Comparison of ENCODE assay signal across 2 worm cellular contexts in the genomic region with DNA sequence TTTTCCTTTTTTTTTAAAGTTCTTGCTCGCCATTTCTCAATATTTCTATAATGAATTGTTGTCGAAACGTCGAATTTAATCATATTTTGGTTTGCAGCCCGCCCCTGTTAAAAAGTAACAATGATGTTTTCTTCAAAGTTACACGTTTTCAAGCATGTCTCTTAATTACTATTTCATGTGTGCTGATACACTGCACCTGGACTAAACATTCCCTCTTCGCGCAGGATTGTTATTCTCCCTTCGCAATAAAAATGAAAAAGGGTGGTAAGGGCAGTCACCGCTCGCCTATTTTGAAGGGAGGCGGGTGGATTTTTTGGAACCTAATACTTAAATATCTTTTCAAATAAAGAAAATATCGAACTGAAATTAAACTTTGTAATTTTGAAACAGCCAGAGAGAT.
TF ChIP-seq lines count a peak whose summit lies in the region.

No protein-coding gene starts in this region.

TF ChIP-seq in whole organism, L1 larva, 84 proteins besides CTCF, POLR2A, EP300 and RAD21 (continued from another document and continues in another):
- TF ChIP-seq dsc-1 (tag; optimal IDR thresholded peaks at IDR 0.05; lab: Kevin White, UChicago) (peak; percentile 84), mep-1 (tag; optimal IDR thresholded peaks at IDR 0.05; lab: Kevin White, UChicago) (peak; percentile 54), tlp-1 (tag; optimal IDR thresholded peaks at IDR 0.05; lab: Kevin White, UChicago) (no peak), egl-13 (tag; optimal IDR thresholded peaks at IDR 0.05; lab: Kevin White, UChicago) (no peak), alr-1 (tag; optimal IDR thresholded peaks at IDR 0.05; lab: Kevin White, UChicago; ENCODE audit: borderline replicate concordance) (no peak), nhr-11 (tag; optimal IDR thresholded peaks at IDR 0.05; lab: Kevin White, UChicago) (no peak), unc-86 (tag; optimal IDR thresholded peaks at IDR 0.05; lab: Kevin White, UChicago) (peak; percentile 29), nhr-237 (tag; optimal IDR thresholded peaks at IDR 0.05; lab: Kevin White, UChicago) (no peak), nhr-90 (tag; optimal IDR thresholded peaks at IDR 0.05; lab: Kevin White, UChicago; ENCODE audit: poor library complexity) (peak; percentile 71), fkh-10 (GFP tag; optimal IDR thresholded peaks at IDR 0.05; lab: Kevin White, UChicago) (peak; percentile 19), hlh-17 (GFP tag; optimal IDR thresholded peaks at IDR 0.05; lab: Kevin White, UChicago; ENCODE audit: borderline replicate concordance) (no peak), mef-2 (tag; optimal IDR thresholded peaks at IDR 0.05; lab: Kevin White, UChicago) (no peak), nhr-47 (tag; optimal IDR thresholded peaks at IDR 0.05; lab: Kevin White, UChicago) (peak; percentile 85), unc-130 (tag; optimal IDR thresholded peaks at IDR 0.05; lab: Kevin White, UChicago) (no peak), unc-62 (GFP tag; optimal IDR thresholded peaks at IDR 0.05; lab: Kevin White, UChicago) (no peak), ceh-88 (GFP tag; IDR thresholded peaks at IDR 0.05; lab: Robert Waterston, UW) (peak; percentile 37; the same call in 1 of the 2 replicates), C16A3.4 (tag; optimal IDR thresholded peaks at IDR 0.05; lab: Kevin White, UChicago) (peak; percentile 24), mdl-1 (tag; optimal IDR thresholded peaks at IDR 0.05; lab: Kevin White, UChicago) (no peak), tbx-2 (tag; optimal IDR thresholded peaks at IDR 0.05; lab: Kevin White, UChicago) (peak; percentile 52), nhr-28 (tag; optimal IDR thresholded peaks at IDR 0.05; lab: Kevin White, UChicago) (no peak), snpc-4 (tag; optimal IDR thresholded peaks at IDR 0.05; lab: Kevin White, UChicago) (no peak), sox-4 (tag; optimal IDR thresholded peaks at IDR 0.05; lab: Kevin White, UChicago) (peak; percentile 60), mab-9 (GFP tag; IDR thresholded peaks at IDR 0.05; lab: Robert Waterston, UW) (peak; percentile 54; the same call in 1 of the 2 replicates), lin-39 (tag; optimal IDR thresholded peaks at IDR 0.05; lab: Kevin White, UChicago) (no peak), hlh-4 (tag; optimal IDR thresholded peaks at IDR 0.05; lab: Kevin White, UChicago) (no peak), nhr-71 (tag; optimal IDR thresholded peaks at IDR 0.05; lab: Kevin White, UChicago) (peak; percentile 65), isw-1 (GFP tag; IDR thresholded peaks at IDR 0.05; lab: Robert Waterston, UW) (peak; percentile 31), ztf-11 (tag; optimal IDR thresholded peaks at IDR 0.05; lab: Kevin White, UChicago) (peak in 1 of 2 experiments; percentile 29), C34B4.2 (tag; optimal IDR thresholded peaks at IDR 0.05; lab: Kevin White, UChicago) (no peak), egl-27 (tag; optimal IDR thresholded peaks at IDR 0.05; lab: Kevin White, UChicago) (no peak), swsn-7 (tag; optimal IDR thresholded peaks at IDR 0.05; lab: Kevin White, UChicago) (peak; percentile 41), nhr-76 (tag; optimal IDR thresholded peaks at IDR 0.05; lab: Kevin White, UChicago) (no peak), ceh-8 (GFP tag; optimal IDR thresholded peaks at IDR 0.05; lab: Kevin White, UChicago) (peak; percentile 51), ama-1 (optimal IDR thresholded peaks at IDR 0.05; lab: Kevin White, UChicago) (no peak), nhr-20 (tag; optimal IDR thresholded peaks at IDR 0.05; lab: Kevin White, UChicago) (peak; percentile 58), nhr-84 (tag; optimal IDR thresholded peaks at IDR 0.05; lab: Kevin White, UChicago) (no peak), nhr-77 (tag; optimal IDR thresholded peaks at IDR 0.05; lab: Kevin White, UChicago) (peak; percentile 49), C04F5.9 (tag; optimal IDR thresholded peaks at IDR 0.05; lab: Kevin White, UChicago) (no peak), ceh-82 (tag; optimal IDR thresholded peaks at IDR 0.05; lab: Kevin White, UChicago) (peak in 2 of 3 experiments; percentile 25 to 37), blmp-1 (tag; optimal IDR thresholded peaks at IDR 0.05; lab: Kevin White, UChicago) (no peak), ces-1 (GFP tag; optimal IDR thresholded peaks at IDR 0.05; lab: Kevin White, UChicago) (no peak), nhr-19 (GFP tag; conservative IDR thresholded peaks at IDR 0.05; lab: Robert Waterston, UW) (peak; percentile 77), vab-15 (tag; optimal IDR thresholded peaks at IDR 0.05; lab: Kevin White, UChicago) (no peak), dpl-1 (GFP tag; optimal IDR thresholded peaks at IDR 0.05; lab: Kevin White, UChicago) (no peak), unc-30 (tag; optimal IDR thresholded peaks at IDR 0.05; lab: Kevin White, UChicago) (no peak), skn-1 (tag; optimal IDR thresholded peaks at IDR 0.05; lab: Kevin White, UChicago) (peak; percentile 17), unc-98 (GFP tag; IDR thresholded peaks at IDR 0.05; lab: Robert Waterston, UW) (no peak), ceh-90 (tag; optimal IDR thresholded peaks at IDR 0.05; lab: Kevin White, UChicago) (no peak), lsy-2 (tag; optimal IDR thresholded peaks at IDR 0.05; lab: Kevin White, UChicago) (peak in 1 of 2 experiments; percentile 39), xbp-1 (tag; optimal IDR thresholded peaks at IDR 0.05; lab: Kevin White, UChicago) (peak; percentile 45), fkh-8 (tag; optimal IDR thresholded peaks at IDR 0.05; lab: Kevin White, UChicago) (peak; percentile 31), ets-5 (GFP tag; IDR thresholded peaks at IDR 0.05; lab: Robert Waterston, UW) (no peak), pag-3 (tag; optimal IDR thresholded peaks at IDR 0.05; lab: Kevin White, UChicago; ENCODE audit: borderline replicate concordance, insufficient read depth) (no peak), sup-37 (GFP tag; optimal IDR thresholded peaks at IDR 0.05; lab: Kevin White, UChicago) (no peak), grh-1 (GFP tag; IDR thresholded peaks at IDR 0.05; lab: Robert Waterston, UW) (peak; percentile 47; the same call in 1 of the 2 replicates), pqm-1 (tag; optimal IDR thresholded peaks at IDR 0.05; lab: Kevin White, UChicago) (no peak), zip-4 (GFP tag; optimal IDR thresholded peaks at IDR 0.05; lab: Kevin White, UChicago) (peak; percentile 29), elt-3 (tag; optimal IDR thresholded peaks at IDR 0.05; lab: Kevin White, UChicago) (no peak), efl-3 (GFP tag; optimal IDR thresholded peaks at IDR 0.05; lab: Kevin White, UChicago) (no peak), Y116A8C.19 (tag; optimal IDR thresholded peaks at IDR 0.05; lab: Kevin White, UChicago; ENCODE audit: borderline replicate concordance) (no peak), F16B12.6 (tag; optimal IDR thresholded peaks at IDR 0.05; lab: Kevin White, UChicago) (no peak), ztf-4 (tag; optimal IDR thresholded peaks at IDR 0.05; lab: Kevin White, UChicago) (no peak), efl-1 (optimal IDR thresholded peaks at IDR 0.05; lab: Kevin White, UChicago) (peak; percentile 25 to 38), efl-1 (GFP tag; optimal IDR thresholded peaks at IDR 0.05 in 1 of 2; lab: Kevin White, UChicago) (no peak)

TF ChIP-seq in whole organism, L3 larva, 47 proteins besides CTCF, POLR2A, EP300 and RAD21 (continued from another document):
- TF ChIP-seq hmg-11 (tag; optimal IDR thresholded peaks at IDR 0.05; lab: Kevin White, UChicago): peak; percentile 75
- TF ChIP-seq egl-27 (tag; optimal IDR thresholded peaks at IDR 0.05; lab: Kevin White, UChicago): no peak
- no peak for TF ChIP-seq pqm-1 (tag; optimal IDR thresholded peaks at IDR 0.05; lab: Kevin White, UChicago)
- TF ChIP-seq ceh-9 (tag; optimal IDR thresholded peaks at IDR 0.05; lab: Kevin White, UChicago): no peak
- TF ChIP-seq pha-4 (tag; optimal IDR thresholded peaks at IDR 0.05; lab: Kevin White, UChicago): peak; percentile 30
- TF ChIP-seq eor-1 (tag; optimal IDR thresholded peaks at IDR 0.05; lab: Kevin White, UChicago): no peak
- no peak for TF ChIP-seq snpc-4 (tag; optimal IDR thresholded peaks at IDR 0.05; lab: Kevin White, UChicago)
- TF ChIP-seq ZK546.5 (tag; optimal IDR thresholded peaks at IDR 0.05; lab: Kevin White, UChicago): no peak
- no peak for TF ChIP-seq elt-1 (tag; optimal IDR thresholded peaks at IDR 0.05; lab: Kevin White, UChicago)
- TF ChIP-seq tbx-2 (tag; optimal IDR thresholded peaks at IDR 0.05; lab: Kevin White, UChicago): peak; percentile 70
- TF ChIP-seq nhr-237 (tag; optimal IDR thresholded peaks at IDR 0.05; lab: Kevin White, UChicago): no peak
- no peak for TF ChIP-seq egl-5 (tag; optimal IDR thresholded peaks at IDR 0.05; lab: Kevin White, UChicago)
- no peak for TF ChIP-seq ceh-82 (tag; optimal IDR thresholded peaks at IDR 0.05; lab: Kevin White, UChicago)
- TF ChIP-seq nhr-23 (tag; optimal IDR thresholded peaks at IDR 0.05; lab: Kevin White, UChicago): no peak
- no peak for TF ChIP-seq fkh-2 (tag; optimal IDR thresholded peaks at IDR 0.05; lab: Kevin White, UChicago)
- peak; percentile 57 for TF ChIP-seq lsy-12 (tag; optimal IDR thresholded peaks at IDR 0.05; lab: Kevin White, UChicago)
- TF ChIP-seq nhr-12 (tag; optimal IDR thresholded peaks at IDR 0.05; lab: Kevin White, UChicago): no peak
- peak; percentile 67 for TF ChIP-seq ceh-28 (tag; optimal IDR thresholded peaks at IDR 0.05; lab: Kevin White, UChicago)
- TF ChIP-seq nhr-76 (tag; optimal IDR thresholded peaks at IDR 0.05; lab: Kevin White, UChicago): no peak
- peak; percentile 8 for TF ChIP-seq skn-1 (tag; optimal IDR thresholded peaks at IDR 0.05; lab: Kevin White, UChicago)
- peak; percentile 12 for TF ChIP-seq elt-2 (tag; optimal IDR thresholded peaks at IDR 0.05; lab: Kevin White, UChicago)
- no peak for TF ChIP-seq daf-12 (tag; optimal IDR thresholded peaks at IDR 0.05; lab: Kevin White, UChicago)
- no peak for TF ChIP-seq ceh-16 (tag; optimal IDR thresholded peaks at IDR 0.05; lab: Kevin White, UChicago)
- TF ChIP-seq fos-1 (tag; optimal IDR thresholded peaks at IDR 0.05; lab: Kevin White, UChicago): no peak
- peak; percentile 53 for TF ChIP-seq nhr-43 (tag; optimal IDR thresholded peaks at IDR 0.05; lab: Kevin White, UChicago; ENCODE audit: poor library complexity, severe bottlenecking)
- TF ChIP-seq lin-15B (tag; optimal IDR thresholded peaks at IDR 0.05; lab: Kevin White, UChicago): no peak
- no peak for TF ChIP-seq nhr-28 (tag; optimal IDR thresholded peaks at IDR 0.05; lab: Kevin White, UChicago)
- TF ChIP-seq fkh-10 (GFP tag; optimal IDR thresholded peaks at IDR 0.05; lab: Kevin White, UChicago): no peak
